Worm (Caenorhabditis elegans) whole organism, L2 larva: ENCODE measurements around the gene T02B11.9.

ENCODE experiments used
- C34F6.9 ChIP-seq: fragments of 150-350 bp; optimal IDR thresholded peaks from 2 replicates; lab custom pipeline; 2014; ENCODE audit warnings: missing biosample characterization, missing genetic modification characterization
- F13H6.1 ChIP-seq: sonication (generic microtip); optimal IDR thresholded peaks from 2 replicates; lab custom pipeline; 2016; ENCODE audit warnings: missing genetic modification characterization, missing compliant biosample characterization
- R02D3.7 ChIP-seq: fragments of 150-350 bp; optimal IDR thresholded peaks from 2 replicates; lab custom pipeline; 2014; ENCODE audit warnings: missing biosample characterization, missing genetic modification characterization
- Y55F3AM.14 ChIP-seq: fragments of 200-800 bp; sonication (Bioruptor generic); optimal IDR thresholded peaks from 2 replicates; lab custom pipeline; 2018; ENCODE audit warnings: mild to moderate bottlenecking, missing genetic modification characterization, missing compliant biosample characterization
- ZK546.5 ChIP-seq: sonication (generic microtip); optimal IDR thresholded peaks from 2 replicates; lab custom pipeline; 2017; ENCODE audit warnings: missing biosample characterization, missing genetic modification characterization
- alr-1 ChIP-seq: fragments of 150-350 bp; optimal IDR thresholded peaks from 2 replicates; lab custom pipeline; 2014; ENCODE audit warnings: missing biosample characterization, missing genetic modification characterization
- aly-2 ChIP-seq: fragments of 150-350 bp; optimal IDR thresholded peaks from 2 replicates; lab custom pipeline; 2014; ENCODE audit warnings: missing biosample characterization, missing genetic modification characterization
- ama-1 ChIP-seq: fragments of 150-350 bp; optimal IDR thresholded peaks from 2 replicates; lab custom pipeline; 2018; ENCODE audit warnings: inconsistent platforms
- blmp-1 ChIP-seq: sonication (generic microtip); optimal IDR thresholded peaks from 2 replicates; lab custom pipeline; 2017; ENCODE audit warnings: missing genetic modification characterization, mild to moderate bottlenecking, missing compliant biosample characterization, antibody characterized with exemption, moderate library complexity; ENCODE audit not compliant: insufficient read depth
- ceh-16 ChIP-seq: fragments of 150-350 bp; optimal IDR thresholded peaks from 2 replicates; lab custom pipeline; 2014; ENCODE audit warnings: missing biosample characterization, missing genetic modification characterization
- ceh-82 ChIP-seq: fragments of 150-350 bp; optimal IDR thresholded peaks from 2 replicates; lab custom pipeline; 2014; ENCODE audit warnings: missing biosample characterization, missing genetic modification characterization
- crh-2 ChIP-seq: sonication (generic microtip); optimal IDR thresholded peaks from 2 replicates; lab custom pipeline; 2017; ENCODE audit warnings: missing biosample characterization, missing genetic modification characterization
- dmd-4 ChIP-seq: sonication (generic microtip); optimal IDR thresholded peaks from 2 replicates; lab custom pipeline; 2017; ENCODE audit warnings: missing biosample characterization, missing genetic modification characterization
- egl-27 ChIP-seq: sonication (generic microtip); optimal IDR thresholded peaks from 3 replicates; lab custom pipeline; 2017; ENCODE audit warnings: missing biosample characterization, missing genetic modification reagents, missing genetic modification characterization
- elt-1 ChIP-seq: fragments of 150-350 bp; optimal IDR thresholded peaks from 2 replicates; lab custom pipeline; 2014; ENCODE audit warnings: missing biosample characterization, missing genetic modification characterization
- elt-3 ChIP-seq: sonication (generic microtip); optimal IDR thresholded peaks from 2 replicates; lab custom pipeline; 2017; ENCODE audit warnings: missing biosample characterization, missing genetic modification characterization
- fos-1 ChIP-seq: fragments of 150-350 bp; optimal IDR thresholded peaks from 2 replicates; lab custom pipeline; 2014; ENCODE audit warnings: missing biosample characterization, missing genetic modification characterization
- gmeb-1 ChIP-seq: fragments of 150-350 bp; optimal IDR thresholded peaks from 2 replicates; lab custom pipeline; 2014; ENCODE audit warnings: missing biosample characterization, missing genetic modification characterization
- lin-11 ChIP-seq: fragments of 150-350 bp; sonication (generic microtip); optimal IDR thresholded peaks from 2 replicates; lab custom pipeline; 2014; ENCODE audit warnings: missing biosample characterization, missing genetic modification characterization, inconsistent platforms, mixed read lengths
- lin-13 ChIP-seq: fragments of 150-350 bp; optimal IDR thresholded peaks from 2 replicates; lab custom pipeline; 2014; ENCODE audit warnings: missing biosample characterization, missing genetic modification reagents, missing genetic modification characterization
- lin-39 ChIP-seq: fragments of 150-350 bp; optimal IDR thresholded peaks from 2 replicates; lab custom pipeline; 2014; ENCODE audit warnings: missing biosample characterization, missing genetic modification reagents, missing genetic modification characterization
- lsy-2 ChIP-seq, 2 experiments: fragments of 150-350 bp in 1 of 2; sonication (generic microtip) in 1 of 2; optimal IDR thresholded peaks; 2 replicates each; lab custom pipeline; 2014 to 2017; ENCODE audit warnings: missing biosample characterization in 2 of 2, missing genetic modification characterization in 2 of 2
- mab-5 ChIP-seq: fragments of 150-350 bp; optimal IDR thresholded peaks from 2 replicates; lab custom pipeline; 2014; ENCODE audit warnings: missing biosample characterization, missing genetic modification characterization
- mbf-1 ChIP-seq: sonication (generic microtip); optimal IDR thresholded peaks from 2 replicates; lab custom pipeline; 2017; ENCODE audit warnings: missing biosample characterization, missing genetic modification characterization
- mdl-1 ChIP-seq, 2 experiments: fragments of 150-350 bp in 1 of 2; sonication (generic microtip) in 1 of 2; optimal IDR thresholded peaks; 2 replicates each; lab custom pipeline; 2017; ENCODE audit warnings: missing biosample characterization in 2 of 2, missing genetic modification characterization in 2 of 2
- nhr-10 ChIP-seq: sonication (generic microtip); optimal IDR thresholded peaks from 2 replicates; lab custom pipeline; 2017; ENCODE audit warnings: missing biosample characterization, missing genetic modification characterization
- nhr-11 ChIP-seq: fragments of 150-350 bp; optimal IDR thresholded peaks from 2 replicates; lab custom pipeline; 2014; ENCODE audit warnings: missing biosample characterization, missing genetic modification characterization
- nhr-12 ChIP-seq: fragments of 150-350 bp; optimal IDR thresholded peaks from 2 replicates; lab custom pipeline; 2014; ENCODE audit warnings: missing biosample characterization, missing genetic modification characterization
- nhr-129 ChIP-seq: fragments of 150-350 bp; optimal IDR thresholded peaks from 2 replicates; lab custom pipeline; 2014; ENCODE audit warnings: missing biosample characterization, missing genetic modification characterization
- nhr-21 ChIP-seq: fragments of 150-350 bp; optimal IDR thresholded peaks from 2 replicates; lab custom pipeline; 2014; ENCODE audit warnings: missing biosample characterization, missing genetic modification characterization
- nhr-23 ChIP-seq: fragments of 150-350 bp; optimal IDR thresholded peaks from 2 replicates; lab custom pipeline; 2014; ENCODE audit warnings: missing biosample characterization, missing genetic modification reagents, missing genetic modification characterization
- nhr-237 ChIP-seq: fragments of 150-350 bp; optimal IDR thresholded peaks from 2 replicates; lab custom pipeline; 2014; ENCODE audit warnings: missing biosample characterization, missing genetic modification characterization
- nhr-25 ChIP-seq: fragments of 150-350 bp; sonication (generic microtip); optimal IDR thresholded peaks from 3 replicates; lab custom pipeline; 2014; ENCODE audit warnings: missing biosample characterization, missing genetic modification characterization
- nhr-6 ChIP-seq: fragments of 150-350 bp; optimal IDR thresholded peaks from 2 replicates; lab custom pipeline; 2014; ENCODE audit warnings: missing biosample characterization, missing genetic modification characterization
- nhr-77 ChIP-seq: fragments of 150-350 bp; optimal IDR thresholded peaks from 2 replicates; lab custom pipeline; 2014; ENCODE audit warnings: missing biosample characterization, missing genetic modification characterization
- peb-1 ChIP-seq: fragments of 150-350 bp; optimal IDR thresholded peaks from 2 replicates; lab custom pipeline; 2014; ENCODE audit warnings: missing biosample characterization, missing genetic modification characterization
- sem-4 ChIP-seq: fragments of 150-350 bp; optimal IDR thresholded peaks from 2 replicates; lab custom pipeline; 2014; ENCODE audit warnings: missing biosample characterization, missing genetic modification reagents, missing genetic modification characterization
- skn-1 ChIP-seq: sonication (generic microtip); optimal IDR thresholded peaks from 2 replicates; lab custom pipeline; 2017; ENCODE audit warnings: missing biosample characterization, missing genetic modification characterization
- sma-3 ChIP-seq: sonication (generic microtip); optimal IDR thresholded peaks from 2 replicates; lab custom pipeline; 2016; ENCODE audit warnings: missing genetic modification reagents, missing genetic modification characterization, missing compliant biosample characterization
- sma-9 ChIP-seq, 2 experiments: fragments of 150-350 bp in 1 of 2; sonication (generic microtip) in 1 of 2; optimal IDR thresholded peaks; 2 replicates each; lab custom pipeline; 2014 to 2016; ENCODE audit warnings: missing genetic modification characterization in 2 of 2, mild to moderate bottlenecking in 1 of 2, missing biosample characterization in 1 of 2, missing compliant biosample characterization in 1 of 2, missing genetic modification reagents in 1 of 2, moderate library complexity in 1 of 2
- snpc-4 ChIP-seq: fragments of 150-350 bp; optimal IDR thresholded peaks from 2 replicates; lab custom pipeline; 2014; ENCODE audit warnings: missing biosample characterization, missing genetic modification characterization
- unc-39 ChIP-seq: fragments of 150-350 bp; optimal IDR thresholded peaks from 2 replicates; lab custom pipeline; 2014; ENCODE audit warnings: missing biosample characterization, missing genetic modification characterization
- unc-55 ChIP-seq: fragments of 150-350 bp; sonication (generic microtip); optimal IDR thresholded peaks from 3 replicates; lab custom pipeline; 2014; ENCODE audit warnings: missing biosample characterization, missing genetic modification reagents, missing genetic modification characterization
- unc-62 ChIP-seq: fragments of 150-350 bp; optimal IDR thresholded peaks from 2 replicates; lab custom pipeline; 2014; ENCODE audit warnings: missing biosample characterization, missing genetic modification reagents, missing genetic modification characterization
- zag-1 ChIP-seq: fragments of 150-350 bp; optimal IDR thresholded peaks from 2 replicates; lab custom pipeline; 2014; ENCODE audit warnings: missing biosample characterization, missing genetic modification characterization
- ztf-1 ChIP-seq: fragments of 200-800 bp; sonication (Bioruptor generic); conservative IDR thresholded peaks from 2 replicates; pipeline ENCODE4 v1.3.6; 2022; ENCODE audit warnings: missing genetic modification characterization, missing compliant biosample characterization
- ztf-11 ChIP-seq: sonication (generic microtip); optimal IDR thresholded peaks from 2 replicates; lab custom pipeline; 2017; ENCODE audit warnings: missing biosample characterization, missing genetic modification characterization
- ztf-4 ChIP-seq: fragments of 150-350 bp; optimal IDR thresholded peaks from 2 replicates; lab custom pipeline; 2014; ENCODE audit warnings: missing biosample characterization, missing genetic modification characterization

Gene T02B11.9

DNA sequence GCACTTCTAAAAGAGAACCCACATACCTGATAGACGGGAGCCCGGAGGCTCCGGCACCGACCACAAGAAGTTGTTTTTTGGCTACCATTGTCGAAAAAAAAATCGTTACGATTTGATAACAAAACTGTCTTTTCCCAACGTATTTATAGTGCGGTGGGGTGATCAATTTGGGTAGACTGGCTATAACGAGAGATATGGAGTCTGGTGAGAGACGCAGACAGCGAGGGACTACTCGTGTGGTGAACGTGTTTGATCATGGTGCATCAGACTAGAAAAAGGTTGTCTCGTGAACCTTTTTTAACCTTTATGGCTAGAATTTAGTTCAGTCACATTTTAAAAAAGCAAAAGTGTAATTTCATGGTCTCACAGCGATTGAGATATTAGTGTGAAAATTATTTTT lies 27.4 kb downstream of the T02B11.9 start, which contains the start of gene fmo-5 (continued):
- TF ChIP-seq mdl-1 (tag; optimal IDR thresholded peaks at IDR 0.05; lab: Kevin White, UChicago) (peak; percentile 38 to 56), lsy-2 (tag; optimal IDR thresholded peaks at IDR 0.05; lab: Kevin White, UChicago) (no peak), nhr-25 (tag; lab: Kevin White, UChicago) (peak; percentile 62), ZK546.5 (no peak), nhr-10 (tag; lab: Kevin White, UChicago) (no peak), elt-1 (tag; lab: Kevin White, UChicago) (no peak), peb-1 (no peak), ztf-4 (tag; lab: Kevin White, UChicago) (no peak), nhr-12 (tag; lab: Kevin White, UChicago) (no peak)

DNA sequence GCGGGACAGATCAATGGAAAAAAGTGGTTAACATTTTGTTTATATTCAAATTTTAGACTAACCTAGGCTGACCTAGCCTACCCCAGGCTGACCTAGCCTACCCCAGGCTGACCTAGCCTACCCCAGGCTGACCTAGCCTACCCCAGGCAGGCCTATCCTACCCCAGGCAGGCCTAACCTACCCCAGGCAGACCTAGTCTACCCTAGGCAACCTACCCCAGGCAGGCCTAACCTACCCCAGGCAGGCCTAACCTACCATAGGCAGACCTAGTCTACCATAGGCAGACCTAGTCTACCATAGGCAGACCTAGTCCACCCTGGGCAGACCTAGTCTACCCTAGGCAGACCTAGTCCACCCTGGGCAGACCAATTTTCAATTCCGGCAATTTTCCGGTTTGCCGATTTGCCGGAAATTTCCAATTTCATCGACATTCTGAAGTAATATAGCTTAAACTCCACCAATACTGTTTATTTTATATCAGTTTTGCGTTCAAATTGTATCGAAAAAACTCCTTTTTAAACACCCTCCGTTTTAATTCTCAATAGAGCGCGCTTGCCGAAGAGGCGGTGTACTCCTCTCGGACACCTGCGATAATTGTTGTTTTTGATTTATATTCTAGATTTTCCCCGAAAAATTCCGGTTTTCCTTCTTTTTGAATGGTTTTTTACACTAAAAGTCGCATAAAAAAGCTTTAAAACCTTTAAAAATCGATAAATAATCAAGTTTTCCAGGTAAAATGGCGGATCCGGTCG lies 28.4 kb downstream of the T02B11.9 start, which contains the start of gene trm-2A:
trm-2A (plus strand) TSS at position 732 of the 752 bp plus-strand sequence.
- no peak for TF ChIP-seq skn-1 (tag; lab: Kevin White, UChicago)
- peak; percentile 69 for TF ChIP-seq nhr-129
- no peak for TF ChIP-seq nhr-12 (tag; lab: Kevin White, UChicago)
- TF ChIP-seq nhr-77 (tag; lab: Kevin White, UChicago), result peak; percentile 14
- peak in 1 of 2 experiments; percentile 4 for TF ChIP-seq mdl-1 (tag; optimal IDR thresholded peaks at IDR 0.05; lab: Kevin White, UChicago)
- no peak for TF ChIP-seq ZK546.5
- TF ChIP-seq sma-9 (GFP tag; optimal IDR thresholded peaks at IDR 0.05; lab: Kevin White, UChicago), result peak; percentile 89
- TF ChIP-seq sma-9 (tag; optimal IDR thresholded peaks at IDR 0.05; lab: Kevin White, UChicago), result no peak
- TF ChIP-seq nhr-6 (tag; lab: Kevin White, UChicago), result peak; percentile 66
- peak; percentile 85 for TF ChIP-seq lin-13 (GFP tag; lab: Kevin White, UChicago)
- peak; percentile 59 for TF ChIP-seq snpc-4
- TF ChIP-seq blmp-1 (tag; lab: Kevin White, UChicago), result peak; percentile 42
- TF ChIP-seq aly-2 (tag; lab: Kevin White, UChicago), result no peak
- TF ChIP-seq elt-3 (tag; lab: Kevin White, UChicago), result no peak
- TF ChIP-seq ceh-16 (tag; lab: Kevin White, UChicago), result no peak
- TF ChIP-seq Y55F3AM.14, result no peak
- peak; percentile 19 for TF ChIP-seq egl-27 (tag; lab: Kevin White, UChicago)
- no peak for TF ChIP-seq elt-1 (tag; lab: Kevin White, UChicago)
- TF ChIP-seq gmeb-1 (tag; lab: Kevin White, UChicago), result peak; percentile 97
- no peak for TF ChIP-seq nhr-23 (tag; lab: Kevin White, UChicago)
- peak; percentile 71 for TF ChIP-seq sem-4 (tag; lab: Kevin White, UChicago)
- peak; percentile 80 for TF ChIP-seq unc-55 (GFP tag; lab: Kevin White, UChicago)
- no peak for TF ChIP-seq lin-11 (tag; lab: Kevin White, UChicago)
- TF ChIP-seq alr-1 (tag; lab: Kevin White, UChicago), result no peak
- TF ChIP-seq nhr-237 (tag; lab: Kevin White, UChicago), result peak; percentile 24
- TF ChIP-seq dmd-4 (tag; lab: Kevin White, UChicago), result no peak
- peak; percentile 85 for TF ChIP-seq sma-3 (GFP tag; lab: Kevin White, UChicago)
- no peak for TF ChIP-seq R02D3.7 (tag; lab: Kevin White, UChicago)
- no peak for TF ChIP-seq ztf-1
- peak; percentile 26 for TF ChIP-seq mab-5 (tag; lab: Kevin White, UChicago)
- no peak for TF ChIP-seq unc-62 (GFP tag; lab: Kevin White, UChicago)
- TF ChIP-seq lsy-2 (tag; optimal IDR thresholded peaks at IDR 0.05; lab: Kevin White, UChicago), result peak; percentile 51 to 88
- TF ChIP-seq C34F6.9 (tag; lab: Kevin White, UChicago), result peak; percentile 62
- peak; percentile 38 for TF ChIP-seq fos-1
- no peak for TF ChIP-seq peb-1
- no peak for TF ChIP-seq ztf-11 (tag; lab: Kevin White, UChicago)
- TF ChIP-seq ztf-4 (tag; lab: Kevin White, UChicago), result peak; percentile 42
- no peak for TF ChIP-seq unc-39 (tag; lab: Kevin White, UChicago)
- no peak for TF ChIP-seq nhr-11
- peak; percentile 79 for TF ChIP-seq crh-2
- TF ChIP-seq nhr-21 (tag; lab: Kevin White, UChicago), result peak; percentile 69
- no peak for TF ChIP-seq zag-1 (tag; lab: Kevin White, UChicago)
- TF ChIP-seq ceh-82, result no peak
- TF ChIP-seq nhr-10 (tag; lab: Kevin White, UChicago), result no peak
- TF ChIP-seq mbf-1, result no peak
- peak; percentile 71 for TF ChIP-seq nhr-25 (tag; lab: Kevin White, UChicago)
- peak; percentile 72 for TF ChIP-seq F13H6.1 (tag; lab: Kevin White, UChicago)
- no peak for TF ChIP-seq ama-1
- TF ChIP-seq lin-39 (tag; lab: Kevin White, UChicago), result no peak
- TF ChIP-seq, all 48 proteins: peak for 23
